Worm (Caenorhabditis elegans) whole organism, midembryonic: Measurements from ENCODE around the gene chil-2.
"Not testable (repeated sequence)": the region's sequence is repeated elsewhere in the genome, so short reads cannot be mapped to it uniquely, and the experiment has no call there.

Experiments used
- T22C8.4 ChIP-seq: fragments of 200-800 bp; sonication (Bioruptor generic); IDR thresholded peaks from 2 replicates; pipeline ENCODE4 v1.3.6; 2022; ENCODE audit warnings: missing genetic modification characterization, missing compliant biosample characterization
- cog-1 ChIP-seq: sonication (generic microtip); optimal IDR thresholded peaks from 2 replicates; lab custom pipeline; 2016; ENCODE audit warnings: missing genetic modification characterization, missing compliant biosample characterization
- flt-1 ChIP-seq: fragments of 200-800 bp; sonication (Bioruptor generic); IDR thresholded peaks from 2 replicates; pipeline ENCODE4 v1.3.6; 2022; ENCODE audit warnings: missing genetic modification characterization, missing compliant biosample characterization
- klf-2 ChIP-seq: fragments of 200-800 bp; sonication (Bioruptor generic); conservative IDR thresholded peaks from 2 replicates; pipeline ENCODE4 v1.3.6; 2022; ENCODE audit warnings: missing genetic modification reagents, missing genetic modification characterization, missing compliant biosample characterization
- med-1 ChIP-seq: sonication (generic microtip); optimal IDR thresholded peaks from 2 replicates; lab custom pipeline; 2017; ENCODE audit warnings: missing genetic modification characterization, mild to moderate bottlenecking, missing compliant biosample characterization, antibody characterized with exemption, missing genetic modification reagents; ENCODE audit not compliant: insufficient read depth
- ref-1 ChIP-seq: fragments of 200-800 bp; sonication (Bioruptor generic); conservative IDR thresholded peaks from 2 replicates; pipeline ENCODE4 v1.3.6; 2022; ENCODE audit warnings: missing genetic modification reagents, missing genetic modification characterization, missing compliant biosample characterization
- tab-1 ChIP-seq: fragments of 200-800 bp; sonication (Bioruptor generic); IDR thresholded peaks from 2 replicates; pipeline ENCODE4 v1.3.6; 2022; ENCODE audit warnings: missing genetic modification characterization, missing compliant biosample characterization
- ztf-23 ChIP-seq: fragments of 200-800 bp; sonication (Bioruptor generic); IDR thresholded peaks from 2 replicates; pipeline ENCODE4 v1.3.6; 2022; ENCODE audit warnings: missing genetic modification reagents, missing genetic modification characterization, missing compliant biosample characterization
- ztf-29 ChIP-seq: fragments of 200-800 bp; sonication (Bioruptor generic); IDR thresholded peaks from 2 replicates; pipeline ENCODE4 v1.3.6; 2022; ENCODE audit warnings: missing genetic modification reagents, missing genetic modification characterization, missing compliant biosample characterization

The chil-2 gene

ce11 chrII:9872961-9873360, 1.4 kb downstream of the chil-2 start, which contains the start of gene chil-8:
Gene chil-8 (minus strand): TSS chrII:9873061.
- TF ChIP-seq ref-1 (GFP tag; lab: Robert Waterston, UW) (no peak), T22C8.4 (GFP tag; lab: Robert Waterston, UW) (no peak), tab-1 (no peak), med-1 (GFP tag; lab: Kevin White, UChicago) (no peak), klf-2 (GFP tag; lab: Robert Waterston, UW) (no peak), flt-1 (GFP tag; lab: Robert Waterston, UW) (no peak), ztf-23 (GFP tag; lab: Robert Waterston, UW) (no peak), cog-1 (tag; lab: Kevin White, UChicago) (no peak), ztf-29 (no peak)

ce11 chrII:9871061-9871460, 3.3 kb downstream of the chil-2 start, which contains the start of gene chil-7:
Gene chil-7 (minus strand): TSS chrII:9871172.
- no peak for TF ChIP-seq ref-1 (GFP tag; lab: Robert Waterston, UW)
- no peak for TF ChIP-seq klf-2 (GFP tag; lab: Robert Waterston, UW)
- TF ChIP-seq ztf-23 (GFP tag; lab: Robert Waterston, UW), result no peak

- TF ChIP-seq T22C8.4 (GFP tag; lab: Robert Waterston, UW) (no peak), ztf-23 (GFP tag; lab: Robert Waterston, UW) (no peak), klf-2 (GFP tag; lab: Robert Waterston, UW) (no peak), ref-1 (GFP tag; lab: Robert Waterston, UW) (no peak), ztf-29 (no peak), flt-1 (GFP tag; lab: Robert Waterston, UW) (no peak), tab-1 (no peak), med-1 (GFP tag; lab: Kevin White, UChicago) (no peak), cog-1 (tag; lab: Kevin White, UChicago) (no peak)
Measured at ce11 chrII:9868698-9869097, 5.7 kb downstream of the chil-2 start, which contains the start of gene old-1. Gene old-1 (minus strand): TSS chrII:9868747.

ce11 chrII:9868207-9868606, 6.2 kb downstream of the chil-2 start:
- TF ChIP-seq klf-2 (GFP tag; lab: Robert Waterston, UW), result no peak
- no peak for TF ChIP-seq ztf-29
- TF ChIP-seq cog-1 (tag; lab: Kevin White, UChicago), result no peak
- TF ChIP-seq T22C8.4 (GFP tag; lab: Robert Waterston, UW), result no peak
- TF ChIP-seq ztf-23 (GFP tag; lab: Robert Waterston, UW), result no peak
- no peak for TF ChIP-seq flt-1 (GFP tag; lab: Robert Waterston, UW)
- TF ChIP-seq med-1 (GFP tag; lab: Kevin White, UChicago), result no peak

ce11 chrII:9866378-9866777, 8.0 kb downstream of the chil-2 start, which contains the start of gene chil-1:
Gene chil-1 (minus strand): TSS chrII:9866478.
- TF ChIP-seq cog-1 (tag; lab: Kevin White, UChicago); flt-1 (GFP tag; lab: Robert Waterston, UW); med-1 (GFP tag; lab: Kevin White, UChicago): not testable (repeated sequence)

- TF ChIP-seq ztf-29, result no peak
- TF ChIP-seq T22C8.4 (GFP tag; lab: Robert Waterston, UW), result no peak
- TF ChIP-seq med-1 (GFP tag; lab: Kevin White, UChicago), result no peak
- TF ChIP-seq ref-1 (GFP tag; lab: Robert Waterston, UW), result no peak
- TF ChIP-seq cog-1 (tag; lab: Kevin White, UChicago), result no peak
- no peak for TF ChIP-seq ztf-23 (GFP tag; lab: Robert Waterston, UW)
- no peak for TF ChIP-seq tab-1
- TF ChIP-seq flt-1 (GFP tag; lab: Robert Waterston, UW), result no peak
- TF ChIP-seq klf-2 (GFP tag; lab: Robert Waterston, UW), result no peak
Measured at ce11 chrII:9862147-9862546, 12.3 kb downstream of the chil-2 start, which contains the start of gene C08H9.18. Gene C08H9.18 (minus strand): TSS chrII:9862247.

- TF ChIP-seq ztf-29 (no peak), T22C8.4 (GFP tag; lab: Robert Waterston, UW) (no peak)
Measured at ce11 chrII:9861394-9861793, 13.0 kb downstream of the chil-2 start, which contains the start of gene chil-3. Gene chil-3 (minus strand): TSS chrII:9861494.

ce11 chrII:9859575-9859974, 14.8 kb downstream of the chil-2 start, which contains the start of gene chil-5:
Gene chil-5 (minus strand): TSS chrII:9859675.
- no peak for TF ChIP-seq ref-1 (GFP tag; lab: Robert Waterston, UW)
- no peak for TF ChIP-seq T22C8.4 (GFP tag; lab: Robert Waterston, UW)
- TF ChIP-seq flt-1 (GFP tag; lab: Robert Waterston, UW), result no peak
- TF ChIP-seq tab-1, result no peak
- no peak for TF ChIP-seq med-1 (GFP tag; lab: Kevin White, UChicago)
- no peak for TF ChIP-seq ztf-23 (GFP tag; lab: Robert Waterston, UW)
- no peak for TF ChIP-seq cog-1 (tag; lab: Kevin White, UChicago)
- no peak for TF ChIP-seq ztf-29
- no peak for TF ChIP-seq klf-2 (GFP tag; lab: Robert Waterston, UW)

- no peak for TF ChIP-seq flt-1 (GFP tag; lab: Robert Waterston, UW)
Measured at ce11 chrII:9857791-9858190, 16.6 kb downstream of the chil-2 start, which contains the start of gene chil-6. Gene chil-6 (minus strand): TSS chrII:9857891.

ce11 chrII:9855620-9856019, 18.8 kb downstream of the chil-2 start, which contains the start of gene chil-4:
Gene chil-4 (minus strand): TSS chrII:9855720.
- TF ChIP-seq klf-2 (GFP tag; lab: Robert Waterston, UW) (no peak), ztf-23 (GFP tag; lab: Robert Waterston, UW) (no peak), flt-1 (GFP tag; lab: Robert Waterston, UW) (no peak), cog-1 (tag; lab: Kevin White, UChicago) (no peak), med-1 (GFP tag; lab: Kevin White, UChicago) (no peak), ref-1 (GFP tag; lab: Robert Waterston, UW) (no peak), tab-1 (no peak), ztf-29 (no peak), T22C8.4 (GFP tag; lab: Robert Waterston, UW) (no peak)
